Worm (Caenorhabditis elegans) whole organism, young adult: ENCODE measurements around the gene C40A11.7.
A peak's percentile ranks its signal among the peaks of the same experiment; 100 is the strongest.

ENCODE experiments used
- C06A6.2 ChIP-seq: fragments of 200-800 bp; sonication (Bioruptor generic); conservative IDR thresholded peaks from 2 replicates; pipeline ENCODE4 v1.3.6; 2022; ENCODE audit warnings: missing genetic modification characterization, missing compliant biosample characterization
- F10E7.11 ChIP-seq: sonication (generic microtip); optimal IDR thresholded peaks from 2 replicates; lab custom pipeline; 2017; ENCODE audit warnings: mild to moderate bottlenecking, missing genetic modification characterization, moderate library complexity, missing compliant biosample characterization
- F33H1.4 ChIP-seq: fragments of 200-800 bp; sonication (Bioruptor generic); IDR thresholded peaks from 2 replicates; pipeline ENCODE4 v1.3.6; 2022; ENCODE audit warnings: missing genetic modification reagents, missing genetic modification characterization, missing compliant biosample characterization
- F57C9.4 ChIP-seq: sonication (generic microtip); optimal IDR thresholded peaks from 2 replicates; lab custom pipeline; 2017; ENCODE audit warnings: mild to moderate bottlenecking, missing genetic modification characterization, missing compliant biosample characterization
- K12H6.12 ChIP-seq: fragments of 200-800 bp; sonication (Bioruptor generic); optimal IDR thresholded peaks from 2 replicates; lab custom pipeline; 2018; ENCODE audit warnings: mild to moderate bottlenecking, missing genetic modification characterization, missing compliant biosample characterization
- Y56A3A.18 ChIP-seq: fragments of 200-800 bp; sonication (Bioruptor generic); IDR thresholded peaks from 2 replicates; pipeline ENCODE4 v1.3.6; 2022; ENCODE audit warnings: missing genetic modification reagents, missing genetic modification characterization, missing compliant biosample characterization
- Y79H2A.3 ChIP-seq: fragments of 200-800 bp; sonication (Bioruptor generic); conservative IDR thresholded peaks from 2 replicates; pipeline ENCODE4 v1.3.6; 2022; ENCODE audit warnings: missing genetic modification reagents, missing genetic modification characterization, missing compliant biosample characterization
- ZK185.1 ChIP-seq: sonication (generic microtip); optimal IDR thresholded peaks from 2 replicates; lab custom pipeline; 2016; ENCODE audit warnings: mild to moderate bottlenecking, missing genetic modification characterization, missing compliant biosample characterization; ENCODE audit not compliant: poor library complexity, severe bottlenecking
- ama-1 ChIP-seq, 3 experiments: fragments of 150-350 bp in 1 of 3; sonication (generic microtip) in 2 of 3; optimal IDR thresholded peaks; 2 replicates each; lab custom pipeline; 2014 to 2018; ENCODE audit warnings: missing biosample characterization in 2 of 3, missing genetic modification characterization in 2 of 3, missing genetic modification reagents in 2 of 3
- aptf-3 ChIP-seq: fragments of 200-800 bp; sonication (Bioruptor generic); IDR thresholded peaks from 2 replicates; pipeline ENCODE4 v1.3.6; 2022; ENCODE audit warnings: missing genetic modification characterization, missing compliant biosample characterization
- bed-1 ChIP-seq: fragments of 200-800 bp; sonication (Bioruptor generic); IDR thresholded peaks from 2 replicates; pipeline ENCODE4 v1.3.6; 2022; ENCODE audit warnings: missing genetic modification reagents, missing genetic modification characterization, missing compliant biosample characterization
- bed-2 ChIP-seq: fragments of 200-800 bp; sonication (Bioruptor generic); IDR thresholded peaks from 2 replicates; pipeline ENCODE4 v1.3.6; 2022; ENCODE audit warnings: missing genetic modification reagents, missing genetic modification characterization, missing compliant biosample characterization
- ceh-91 ChIP-seq: fragments of 200-800 bp; sonication (Bioruptor generic); IDR thresholded peaks from 2 replicates; pipeline ENCODE4 v1.3.6; 2022; ENCODE audit warnings: missing genetic modification reagents, missing genetic modification characterization, missing compliant biosample characterization
- dpl-1 ChIP-seq: fragments of 150-350 bp; optimal IDR thresholded peaks from 2 replicates; lab custom pipeline; 2014; ENCODE audit warnings: missing biosample characterization, missing genetic modification reagents, missing genetic modification characterization
- ets-4 ChIP-seq: fragments of 200-800 bp; sonication (Bioruptor generic); optimal IDR thresholded peaks from 2 replicates; lab custom pipeline; 2018; ENCODE audit warnings: mild to moderate bottlenecking, missing genetic modification characterization, missing compliant biosample characterization
- him-1 ChIP-seq: sonication (generic microtip); optimal IDR thresholded peaks from 2 replicates; lab custom pipeline; 2016; ENCODE audit warnings: missing genotype, missing genetic modification reagents, missing genetic modification characterization, missing compliant biosample characterization
- hlh-26 ChIP-seq: fragments of 200-800 bp; sonication (Bioruptor generic); conservative IDR thresholded peaks from 2 replicates; pipeline ENCODE4 v1.3.6; 2022; ENCODE audit warnings: missing genetic modification reagents, missing genetic modification characterization, missing compliant biosample characterization
- hsf-1 ChIP-seq: fragments of 200-800 bp; sonication (Bioruptor generic); IDR thresholded peaks from 2 replicates; pipeline ENCODE4 v1.3.6; 2022; ENCODE audit warnings: missing genetic modification reagents, missing genetic modification characterization, missing compliant biosample characterization
- lag-1 ChIP-seq: fragments of 200-800 bp; sonication (Bioruptor generic); IDR thresholded peaks from 2 replicates; pipeline ENCODE4 v1.3.6; 2022; ENCODE audit warnings: missing genetic modification reagents, missing genetic modification characterization, missing compliant biosample characterization
- lin-40 ChIP-seq: sonication (generic microtip); optimal IDR thresholded peaks from 2 replicates; lab custom pipeline; 2016; ENCODE audit warnings: missing genetic modification characterization, mild to moderate bottlenecking, missing compliant biosample characterization, missing genotype, missing genetic modification reagents
- lsy-27 ChIP-seq: sonication (generic microtip); optimal IDR thresholded peaks from 2 replicates; lab custom pipeline; 2017; ENCODE audit warnings: missing genetic modification characterization, mild to moderate bottlenecking, missing compliant biosample characterization, antibody characterized with exemption, missing genotype, borderline replicate concordance; ENCODE audit not compliant: insufficient read depth
- madf-3 ChIP-seq: fragments of 200-800 bp; sonication (Bioruptor generic); IDR thresholded peaks from 2 replicates; pipeline ENCODE4 v1.3.6; 2022; ENCODE audit warnings: missing genetic modification reagents, missing genetic modification characterization, missing compliant biosample characterization
- nfya-1 ChIP-seq: sonication (generic microtip); optimal IDR thresholded peaks from 2 replicates; lab custom pipeline; 2017; ENCODE audit warnings: antibody characterized with exemption, missing compliant biosample characterization, missing genetic modification characterization, borderline replicate concordance; ENCODE audit not compliant: insufficient read depth
- nfyb-1 ChIP-seq: fragments of 200-800 bp; sonication (Bioruptor generic); IDR thresholded peaks from 2 replicates; pipeline ENCODE4 v1.3.6; 2022; ENCODE audit warnings: missing genetic modification reagents, missing genetic modification characterization, missing compliant biosample characterization
- nhr-179 ChIP-seq: sonication (generic microtip); optimal IDR thresholded peaks from 2 replicates; lab custom pipeline; 2016; ENCODE audit warnings: mild to moderate bottlenecking, missing genetic modification characterization, missing compliant biosample characterization
- nhr-80 ChIP-seq: sonication (generic microtip); optimal IDR thresholded peaks from 2 replicates; lab custom pipeline; 2016; ENCODE audit warnings: missing genetic modification characterization, missing compliant biosample characterization
- nhr-90 ChIP-seq: sonication (generic microtip); optimal IDR thresholded peaks from 2 replicates; lab custom pipeline; 2016; ENCODE audit warnings: missing genotype, mild to moderate bottlenecking, missing genetic modification characterization, missing compliant biosample characterization
- snpc-4 ChIP-seq, 5 experiments: fragments of 150-350 bp in 1 of 5; sonication (generic microtip) in 4 of 5; optimal IDR thresholded peaks; 2 replicates each; lab custom pipeline; 2014 to 2018; ENCODE audit warnings: missing genetic modification characterization in 5 of 5, missing biosample characterization in 3 of 5, antibody characterized with exemption in 2 of 5, mild to moderate bottlenecking in 2 of 5, missing compliant biosample characterization in 2 of 5, missing genotype in 2 of 5, moderate library complexity in 2 of 5, missing genetic modification reagents in 1 of 5
- tbx-9 ChIP-seq: sonication (generic microtip); optimal IDR thresholded peaks from 2 replicates; lab custom pipeline; 2016; ENCODE audit warnings: borderline replicate concordance, missing genetic modification characterization, inconsistent platforms, missing compliant biosample characterization
- zim-3 ChIP-seq: sonication (generic microtip); optimal IDR thresholded peaks from 2 replicates; lab custom pipeline; 2017; ENCODE audit warnings: mild to moderate bottlenecking, missing genetic modification characterization, moderate library complexity, missing compliant biosample characterization
- ztf-18 ChIP-seq: sonication (generic microtip); optimal IDR thresholded peaks from 2 replicates; lab custom pipeline; 2016; ENCODE audit warnings: missing genotype, mild to moderate bottlenecking, missing genetic modification characterization, missing compliant biosample characterization
- ztf-25 ChIP-seq: fragments of 200-800 bp; sonication (Bioruptor generic); IDR thresholded peaks from 2 replicates; pipeline ENCODE4 v1.3.6; 2022; ENCODE audit warnings: missing genetic modification reagents, missing genetic modification characterization, missing compliant biosample characterization
- ztf-26 ChIP-seq: sonication (generic microtip); optimal IDR thresholded peaks from 2 replicates; lab custom pipeline; 2017; ENCODE audit warnings: missing genetic modification characterization, missing compliant biosample characterization

C40A11.7 gene

DNA sequence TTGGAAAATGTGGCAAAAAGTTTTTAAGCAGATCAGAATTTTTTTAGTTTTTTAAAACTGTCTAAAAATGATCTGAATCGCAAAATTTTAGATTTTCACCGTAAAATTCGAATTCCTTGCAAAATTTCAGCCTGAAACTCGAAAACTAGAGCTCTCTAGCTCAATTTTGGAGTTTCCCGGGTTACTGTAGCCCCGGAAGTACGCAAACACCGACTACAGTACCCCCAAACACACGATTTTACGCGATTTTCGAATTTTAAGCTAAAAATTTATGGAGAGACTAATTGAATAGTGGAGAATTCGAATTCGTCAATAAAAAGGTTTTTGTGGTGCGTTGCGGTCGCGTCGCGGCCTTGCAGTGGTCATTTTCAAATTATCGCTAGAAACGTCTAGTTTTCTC is 36.3 kb upstream of the C40A11.7 start (continued):
- TF ChIP-seq lin-40 (tag; lab: Kevin White, UChicago): no peak

DNA sequence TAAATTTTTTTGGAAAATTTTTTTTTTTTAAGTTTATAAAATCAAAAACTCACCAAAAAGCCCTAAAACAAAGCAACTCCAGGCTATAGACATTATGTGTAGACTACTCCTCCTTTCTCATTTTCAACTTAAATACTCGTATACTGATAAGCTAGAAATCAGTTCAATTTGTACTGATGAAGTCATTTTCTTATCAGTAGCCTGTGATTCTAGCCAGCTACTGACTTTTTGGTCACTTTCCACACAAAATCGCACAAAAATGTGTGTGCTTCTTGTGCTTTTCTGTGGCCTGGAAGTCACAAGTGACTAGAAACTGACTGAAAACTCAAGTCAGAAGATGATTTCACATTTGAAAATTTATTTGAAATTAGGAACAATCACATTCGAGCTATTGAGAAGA is 35.9 kb upstream of the C40A11.7 start, which contains the start of gene gba-2:
Gene gba-2, minus strand, starts transcription at position 106 of the 400 bp plus-strand sequence.
- peak; percentile 50 for TF ChIP-seq nhr-80 (tag; lab: Kevin White, UChicago)
- TF ChIP-seq zim-3: no peak
- TF ChIP-seq, all 124 proteins: peak for 1

DNA sequence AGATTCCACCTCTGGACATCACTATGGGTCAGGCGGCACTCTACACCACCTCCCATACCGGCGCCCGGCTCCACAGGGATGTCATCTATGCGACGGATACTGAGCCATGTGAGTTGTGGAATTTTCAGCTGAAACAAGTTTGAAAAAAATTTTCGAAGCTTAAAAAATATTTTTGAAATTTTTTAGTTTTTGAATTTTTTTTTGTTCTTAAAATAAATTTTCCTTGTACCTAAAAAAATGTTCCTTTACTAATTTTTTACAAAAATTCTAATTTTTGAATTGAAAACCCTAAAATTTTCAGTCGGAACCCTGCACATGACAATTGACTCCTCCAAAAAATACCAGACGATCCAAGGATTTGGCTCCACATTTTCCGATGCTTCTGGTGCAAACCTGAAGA is 27.4 kb upstream of the C40A11.7 start:
- TF ChIP-seq ets-4: no peak
- TF ChIP-seq lag-1: no peak
- no peak for TF ChIP-seq K12H6.12
- no peak for TF ChIP-seq hsf-1
- TF ChIP-seq snpc-4 (GFP tag; optimal IDR thresholded peaks at IDR 0.05; lab: Kevin White, UChicago): no peak
- no peak for TF ChIP-seq snpc-4 (tag; optimal IDR thresholded peaks at IDR 0.05; lab: Kevin White, UChicago)
- TF ChIP-seq nfyb-1 (GFP tag; lab: Robert Waterston, UW): no peak
- TF ChIP-seq nhr-90 (tag; lab: Kevin White, UChicago): no peak
- no peak for TF ChIP-seq ZK185.1 (tag; lab: Kevin White, UChicago)
- no peak for TF ChIP-seq nfya-1 (tag; lab: Kevin White, UChicago)
- TF ChIP-seq, all 124 proteins: peak for 0

DNA sequence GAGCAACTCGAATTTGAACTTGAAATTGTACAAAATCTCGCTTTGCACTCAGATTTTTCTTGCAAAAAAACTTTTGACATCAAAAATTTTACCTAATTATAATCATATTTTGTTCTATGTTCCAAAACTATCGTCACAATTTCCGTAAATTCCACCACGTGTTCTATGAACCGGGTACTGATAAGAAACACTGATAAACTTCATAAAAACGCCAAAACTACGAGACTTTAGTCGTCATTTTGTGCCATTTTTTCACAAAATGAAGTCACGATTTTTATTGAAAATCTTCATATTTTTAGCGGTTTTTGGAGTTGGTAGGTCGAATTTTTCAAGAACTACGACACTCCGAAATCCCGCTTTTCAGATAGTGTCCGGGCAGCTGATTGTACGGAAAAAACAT is 26.3 kb upstream of the C40A11.7 start, which contains the start of gene gba-1:
Gene gba-1, plus strand, starts transcription at position 54 of the 400 bp plus-strand sequence.
- no peak for TF ChIP-seq ceh-91
- no peak for TF ChIP-seq Y56A3A.18 (GFP tag; lab: Robert Waterston, UW)
- no peak for TF ChIP-seq bed-1 (GFP tag; lab: Robert Waterston, UW)
- TF ChIP-seq hlh-26 (GFP tag; lab: Robert Waterston, UW): no peak
- no peak for TF ChIP-seq him-1
- peak; percentile 38 for TF ChIP-seq nhr-80 (tag; lab: Kevin White, UChicago)
- TF ChIP-seq, all 124 proteins: peak for 1

DNA sequence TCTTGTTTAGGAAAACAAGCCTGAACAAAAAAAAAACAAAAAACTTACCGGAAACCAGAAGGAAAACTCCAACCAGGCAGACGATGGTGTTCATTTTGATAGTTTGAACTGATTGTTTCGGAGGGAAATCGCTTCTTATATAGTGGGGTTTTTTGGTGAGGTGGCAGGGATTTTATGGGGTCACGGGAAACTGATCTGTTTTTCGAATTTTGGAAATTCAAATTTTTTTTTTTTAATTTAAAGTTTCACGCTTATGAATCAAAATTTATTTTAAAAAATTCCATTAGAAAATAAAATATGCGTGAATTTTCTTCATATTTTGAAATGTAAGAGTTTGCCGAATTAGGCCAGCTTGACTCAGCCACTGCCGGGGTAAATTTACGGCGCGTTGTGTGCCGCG is 25.0 kb upstream of the C40A11.7 start, which contains the start of gene C33C12.7:
Gene C33C12.7, minus strand, starts transcription at position 101 of the 400 bp plus-strand sequence.
- TF ChIP-seq ama-1 (optimal IDR thresholded peaks at IDR 0.05; lab: Kevin White, UChicago) (no peak), ama-1 (GFP tag; optimal IDR thresholded peaks at IDR 0.05; lab: Kevin White, UChicago) (no peak), ZK185.1 (tag; lab: Kevin White, UChicago) (no peak), F33H1.4 (GFP tag; lab: Robert Waterston, UW) (no peak), F10E7.11 (no peak), ztf-26 (tag; lab: Kevin White, UChicago) (no peak), madf-3 (GFP tag; lab: Robert Waterston, UW) (no peak)

DNA sequence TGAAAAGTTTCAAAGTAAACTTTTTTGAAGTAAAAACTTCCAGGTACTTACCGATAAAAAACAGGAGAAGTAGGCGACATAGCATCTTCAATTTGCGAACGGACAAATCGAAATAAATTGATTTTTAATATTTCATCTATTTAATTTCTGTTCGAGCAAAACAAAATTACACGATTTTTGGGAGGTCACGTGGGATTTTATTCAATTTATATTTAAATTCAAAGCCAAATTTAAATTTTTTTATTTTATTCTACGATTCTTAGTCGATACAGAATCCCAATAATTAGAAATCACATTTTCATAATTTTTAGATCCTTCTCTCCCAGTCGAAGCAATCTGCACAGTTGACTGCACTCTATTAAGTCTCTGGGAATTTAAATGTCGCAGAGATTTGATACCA is 19.7 kb upstream of the C40A11.7 start, which contains the start of gene C33C12.12:
Gene C33C12.12, minus strand, starts transcription at position 101 of the 400 bp plus-strand sequence.
- TF ChIP-seq aptf-3 (GFP tag; lab: Robert Waterston, UW): no peak
- no peak for TF ChIP-seq tbx-9 (tag; lab: Kevin White, UChicago)
- no peak for TF ChIP-seq F57C9.4 (tag; lab: Kevin White, UChicago)
- TF ChIP-seq nhr-179 (tag; lab: Kevin White, UChicago): no peak
- TF ChIP-seq ztf-25 (GFP tag; lab: Robert Waterston, UW): no peak
- no peak for TF ChIP-seq dpl-1 (GFP tag; lab: Kevin White, UChicago)
- no peak for TF ChIP-seq lsy-27 (tag; lab: Kevin White, UChicago)
- TF ChIP-seq Y79H2A.3 (GFP tag; lab: Robert Waterston, UW): no peak
- TF ChIP-seq C06A6.2: no peak
- TF ChIP-seq bed-2 (GFP tag; lab: Robert Waterston, UW): no peak
- no peak for TF ChIP-seq K12H6.12
- no peak for TF ChIP-seq nhr-90 (tag; lab: Kevin White, UChicago)
- no peak for TF ChIP-seq ztf-18 (tag; lab: Kevin White, UChicago)
